Worm (Caenorhabditis elegans) whole organism, L4/young adult: Measurements from ENCODE around the gene F31F7.2.

ENCODE experiments used
- dao-5 ChIP-seq: sonication (generic microtip); optimal IDR thresholded peaks from 2 replicates; lab custom pipeline; 2016; ENCODE audit warnings: missing genotype, missing genetic modification characterization, moderate library complexity, missing compliant biosample characterization
- him-1 ChIP-seq: sonication (generic microtip); optimal IDR thresholded peaks from 2 replicates; lab custom pipeline; 2016; ENCODE audit warnings: missing genotype, missing genetic modification reagents, missing genetic modification characterization, missing compliant biosample characterization

ce11 chrV:6281175-6281574 lies 10.5 kb downstream of the F31F7.2 start, which contains the start of the genes K12B6.4 and spe-49:
- TF ChIP-seq him-1, result no peak
- TF ChIP-seq dao-5 (tag; lab: Kevin White, UChicago), result no peak
